Worm (Caenorhabditis elegans): ENCODE measurements around the gene dop-2.

dop-2 gene

ce11 chrV:9561624-9562179 lies 46.7 kb upstream of the dop-2 start, which contains the start of gene rgef-1 (continued):
- TF ChIP-seq fkh-4 (tag; optimal IDR thresholded peaks at IDR 0.05; ENCODE audit: borderline replicate concordance) = no peak
- no peak for TF ChIP-seq C16A3.4 (tag; optimal IDR thresholded peaks at IDR 0.05)
- peak; percentile 95 for TF ChIP-seq lin-14 (GFP tag; optimal IDR thresholded peaks at IDR 0.05)
- TF ChIP-seq zag-1 (tag; optimal IDR thresholded peaks at IDR 0.05) = peak; percentile 47
- TF ChIP-seq unc-86 (tag; optimal IDR thresholded peaks at IDR 0.05) = peak; percentile 84
- no peak for TF ChIP-seq unc-62 (GFP tag; optimal IDR thresholded peaks at IDR 0.05)
- TF ChIP-seq mdl-1 (tag; optimal IDR thresholded peaks at IDR 0.05) = no peak
- TF ChIP-seq nhr-85 (tag) = no peak
- TF ChIP-seq unc-30 (tag; optimal IDR thresholded peaks at IDR 0.05) = no peak
- no peak for TF ChIP-seq hlh-4 (tag; optimal IDR thresholded peaks at IDR 0.05)
- TF ChIP-seq pax-3 (tag; optimal IDR thresholded peaks at IDR 0.05) = peak; percentile 3
- TF ChIP-seq ztf-4 (tag; optimal IDR thresholded peaks at IDR 0.05) = no peak
- TF ChIP-seq swsn-7 (tag; optimal IDR thresholded peaks at IDR 0.05) = peak; percentile 71
- no peak for TF ChIP-seq rnt-1 (tag; optimal IDR thresholded peaks at IDR 0.05)
- TF ChIP-seq nhr-28 (tag; optimal IDR thresholded peaks at IDR 0.05) = no peak
- TF ChIP-seq pag-3 (tag; optimal IDR thresholded peaks at IDR 0.05; ENCODE audit: borderline replicate concordance, insufficient read depth) = no peak
- peak; percentile 88 for TF ChIP-seq fkh-8 (tag; optimal IDR thresholded peaks at IDR 0.05)
- no peak for TF ChIP-seq blmp-1 (tag; optimal IDR thresholded peaks at IDR 0.05)
- TF ChIP-seq tlp-1 (tag; optimal IDR thresholded peaks at IDR 0.05) = no peak
- TF ChIP-seq efl-3 (GFP tag; optimal IDR thresholded peaks at IDR 0.05) = no peak
- TF ChIP-seq pqm-1 (tag; optimal IDR thresholded peaks at IDR 0.05) = no peak
- peak; percentile 23 for TF ChIP-seq xbp-1 (tag; optimal IDR thresholded peaks at IDR 0.05)

DNA sequence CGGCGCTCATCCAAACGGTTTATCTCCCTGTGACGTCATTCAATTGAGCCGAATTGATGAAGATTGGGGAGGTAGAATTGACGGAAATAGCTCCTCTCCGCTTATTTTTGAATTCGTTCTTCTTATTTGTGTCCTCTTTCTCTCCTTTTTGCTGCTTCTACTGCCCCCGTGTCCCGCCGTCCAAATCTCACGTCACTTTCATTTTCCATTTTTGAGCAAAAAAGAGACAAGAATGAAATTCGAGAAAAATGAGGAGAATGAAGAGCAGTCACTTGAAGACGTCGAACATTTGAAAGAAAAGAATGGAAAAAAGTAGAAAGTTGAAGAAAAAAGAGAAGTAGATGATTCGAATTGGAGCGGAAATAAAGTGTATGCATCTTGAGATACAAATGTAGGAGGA lies 44.8 kb upstream of the dop-2 start:
- no peak for TF ChIP-seq lir-3 (tag; optimal IDR thresholded peaks at IDR 0.05; ENCODE audit: poor library complexity)
- TF ChIP-seq ceh-63 (GFP tag; optimal IDR thresholded peaks at IDR 0.05) = no peak
- TF ChIP-seq sptf-1 (tag; optimal IDR thresholded peaks at IDR 0.05) = no peak
- peak; percentile 29 for TF ChIP-seq fkh-8 (tag; optimal IDR thresholded peaks at IDR 0.05)
- no peak for TF ChIP-seq jun-1 (tag; optimal IDR thresholded peaks at IDR 0.05)
- TF ChIP-seq lin-14 (GFP tag; optimal IDR thresholded peaks at IDR 0.05) = peak; percentile 37
- no peak for TF ChIP-seq mdl-1 (tag; optimal IDR thresholded peaks at IDR 0.05)
- peak; percentile 61 for TF ChIP-seq dsc-1 (tag; optimal IDR thresholded peaks at IDR 0.05)
- no peak for TF ChIP-seq lin-13 (GFP tag; optimal IDR thresholded peaks at IDR 0.05)
- no peak for TF ChIP-seq elt-3 (tag; optimal IDR thresholded peaks at IDR 0.05)
- no peak for TF ChIP-seq nhr-20 (tag; optimal IDR thresholded peaks at IDR 0.05)
- TF ChIP-seq C16A3.4 (tag; optimal IDR thresholded peaks at IDR 0.05) = no peak
- TF ChIP-seq unc-130 (tag; optimal IDR thresholded peaks at IDR 0.05) = no peak
- TF ChIP-seq nhr-47 (tag; optimal IDR thresholded peaks at IDR 0.05) = no peak
- peak; percentile 84 for TF ChIP-seq fkh-10 (GFP tag; optimal IDR thresholded peaks at IDR 0.05)
- no peak for TF ChIP-seq unc-30 (tag; optimal IDR thresholded peaks at IDR 0.05)
- no peak for TF ChIP-seq ceh-8 (GFP tag; optimal IDR thresholded peaks at IDR 0.05)

- TF ChIP-seq ceh-90 (tag; optimal IDR thresholded peaks at IDR 0.05) (no peak), tlp-1 (tag; optimal IDR thresholded peaks at IDR 0.05) (no peak), unc-86 (tag; optimal IDR thresholded peaks at IDR 0.05) (no peak), nhr-71 (tag; optimal IDR thresholded peaks at IDR 0.05) (no peak), unc-130 (tag; optimal IDR thresholded peaks at IDR 0.05) (no peak), nhr-90 (tag; optimal IDR thresholded peaks at IDR 0.05; ENCODE audit: poor library complexity) (no peak), nhr-11 (tag; optimal IDR thresholded peaks at IDR 0.05) (no peak), zip-4 (GFP tag; optimal IDR thresholded peaks at IDR 0.05) (no peak)
Observed at ce11 chrV:9568707-9569106, 39.6 kb upstream of the dop-2 start, which contains the start of gene F25B3.4. TSS of gene F25B3.4 (minus strand) at chrV:9568807.

All from whole organism, L1 larva.